Fruit fly (Drosophila melanogaster) whole organism, wandering third instar larva: ENCODE data around the gene cpo.

Source experiments
- Sp1 ChIP-seq: fragments of 200-800 bp; sonication (Bioruptor generic); optimal IDR thresholded peaks from 3 replicates; lab custom pipeline; 2019; ENCODE audit warnings: missing biosample characterization, mild to moderate bottlenecking, missing genetic modification characterization, moderate library complexity
- foxo ChIP-seq, 2 experiments: fragments of 200-800 bp; sonication (Bioruptor generic); optimal IDR thresholded peaks; 2 replicates in 1 of 2; 3 replicates in 1 of 2; lab custom pipeline; 2016 to 2017; ENCODE audit warnings: missing biosample characterization in 2 of 2, missing genetic modification characterization in 2 of 2

cpo gene

DNA sequence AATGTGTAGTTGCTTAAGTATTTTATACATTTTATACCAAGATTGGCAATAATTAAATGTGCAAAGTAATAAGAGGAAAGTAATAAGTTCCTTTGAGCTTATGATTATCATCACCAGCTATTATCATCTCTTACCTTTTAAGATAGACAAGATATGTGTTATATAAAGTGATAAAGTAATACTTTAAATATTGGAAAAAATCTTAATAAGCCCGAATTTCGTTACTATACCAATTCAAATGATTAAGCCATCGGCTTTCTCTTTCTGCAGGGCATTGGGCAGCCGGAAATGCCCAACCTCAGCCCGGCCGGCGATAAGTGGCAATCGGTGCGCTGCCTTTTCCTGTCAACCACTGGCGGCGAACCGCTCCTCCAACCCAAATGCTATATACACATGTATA, 148.3 kb downstream of the cpo start:
- TF ChIP-seq foxo (GFP tag; optimal IDR thresholded peaks at IDR 0.05; lab: Kevin White, UChicago) (peak in 1 of 2 experiments; percentile 3), Sp1 (GFP tag; lab: Kevin White, UChicago) (no peak)
